Worm (Caenorhabditis elegans): ENCODE results near the gene K10D11.3.

- no peak for TF ChIP-seq ceh-13 (GFP tag; optimal IDR thresholded peaks at IDR 0.05)
- no peak for TF ChIP-seq hmg-4 (GFP tag; optimal IDR thresholded peaks at IDR 0.05)
- no peak for TF ChIP-seq ama-1 (optimal IDR thresholded peaks at IDR 0.05)
- no peak for TF ChIP-seq tra-4 (tag; optimal IDR thresholded peaks at IDR 0.05)
- no peak for TF ChIP-seq ceh-36 (tag; optimal IDR thresholded peaks at IDR 0.05)
- no peak for TF ChIP-seq F13C5.2 (tag; optimal IDR thresholded peaks at IDR 0.05)
- no peak for TF ChIP-seq flt-1 (GFP tag; IDR thresholded peaks at IDR 0.05)
- no peak for TF ChIP-seq aly-1 (tag; optimal IDR thresholded peaks at IDR 0.05)
- TF ChIP-seq sea-1 (GFP tag; conservative IDR thresholded peaks at IDR 0.05) = no peak
- TF ChIP-seq B0310.2 (tag; optimal IDR thresholded peaks at IDR 0.05) = no peak
Measured at ce11 chrIV:12985961-12986360, at the start of gene K10D11.3.
